Fruit fly (Drosophila melanogaster): Measurements from ENCODE around the gene CDK2AP1.

Gene CDK2AP1

DNA sequence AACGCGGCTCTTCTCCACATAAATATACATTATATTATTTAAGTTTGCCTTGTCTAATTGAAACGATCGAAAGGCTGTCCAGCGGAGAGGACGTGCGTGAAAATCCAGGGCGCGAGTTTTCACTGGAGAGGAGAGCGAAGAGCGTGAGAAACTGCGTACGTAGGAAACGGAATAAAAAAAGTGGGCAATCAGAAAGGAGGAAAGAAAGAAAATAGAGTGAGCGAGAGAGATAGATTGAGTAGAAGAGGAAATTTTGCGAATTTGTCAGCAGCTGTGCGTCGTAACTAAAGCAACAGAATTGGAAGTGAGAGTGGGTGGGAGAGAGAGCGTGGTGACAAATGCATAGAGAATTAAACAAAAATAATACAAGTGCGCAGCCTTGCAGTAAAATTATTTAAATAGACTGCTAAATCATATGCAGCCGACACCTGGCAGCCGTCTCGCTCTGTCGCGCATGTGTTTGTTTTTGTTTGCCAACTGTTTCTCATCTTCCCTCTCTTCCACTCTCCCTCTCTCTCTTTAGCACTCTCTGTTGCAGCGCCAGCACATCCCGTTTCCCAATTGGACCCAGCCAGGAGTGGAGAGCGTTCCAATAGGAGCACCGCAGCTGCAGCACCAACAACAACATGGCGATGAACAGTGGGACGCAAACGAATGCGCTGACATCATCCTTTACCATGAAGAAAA, 17.0 kb downstream of the CDK2AP1 start:
- TF ChIP-seq CG17801 (GFP tag; optimal IDR thresholded peaks at IDR 0.05; ENCODE audit: partially characterized antibody) = no peak

DNA sequence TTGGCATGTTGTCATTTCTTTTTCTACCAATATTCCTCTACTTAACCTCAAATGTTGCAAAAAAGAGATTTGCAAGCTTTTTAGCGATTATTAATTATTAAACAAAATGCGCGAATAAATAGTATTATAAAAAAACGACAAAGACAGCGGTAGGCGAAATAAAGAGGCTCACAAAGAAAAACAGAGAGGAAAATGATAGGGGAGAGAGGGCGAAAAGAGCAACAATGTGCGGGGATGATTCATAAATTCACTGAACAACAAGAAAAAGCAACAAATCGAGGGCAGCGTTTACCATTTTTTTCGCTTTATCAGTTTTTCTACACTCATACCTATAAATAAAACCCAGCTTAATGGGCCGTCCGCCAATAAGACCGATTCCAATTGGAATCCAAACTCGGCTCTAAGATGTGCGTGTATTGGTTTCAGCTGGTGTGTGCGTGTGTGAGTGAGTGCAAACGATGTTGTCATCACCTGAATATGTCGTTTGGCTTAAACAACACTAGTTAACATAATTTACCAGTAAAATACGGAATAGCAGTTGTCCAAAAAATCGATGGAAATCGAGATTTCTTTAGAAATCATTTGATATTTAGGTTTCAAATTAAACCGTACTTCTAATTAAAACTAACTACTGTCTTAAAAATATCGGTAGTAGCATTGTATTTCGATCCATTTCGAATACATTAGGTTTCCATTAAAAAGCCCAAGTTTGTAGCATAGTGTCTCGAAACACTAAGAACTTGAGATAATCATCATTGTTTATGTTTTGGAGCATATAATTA, 18.3 kb downstream of the CDK2AP1 start:
- peak; percentile 78 for TF ChIP-seq CG17801 (GFP tag; optimal IDR thresholded peaks at IDR 0.05; ENCODE audit: partially characterized antibody)

DNA sequence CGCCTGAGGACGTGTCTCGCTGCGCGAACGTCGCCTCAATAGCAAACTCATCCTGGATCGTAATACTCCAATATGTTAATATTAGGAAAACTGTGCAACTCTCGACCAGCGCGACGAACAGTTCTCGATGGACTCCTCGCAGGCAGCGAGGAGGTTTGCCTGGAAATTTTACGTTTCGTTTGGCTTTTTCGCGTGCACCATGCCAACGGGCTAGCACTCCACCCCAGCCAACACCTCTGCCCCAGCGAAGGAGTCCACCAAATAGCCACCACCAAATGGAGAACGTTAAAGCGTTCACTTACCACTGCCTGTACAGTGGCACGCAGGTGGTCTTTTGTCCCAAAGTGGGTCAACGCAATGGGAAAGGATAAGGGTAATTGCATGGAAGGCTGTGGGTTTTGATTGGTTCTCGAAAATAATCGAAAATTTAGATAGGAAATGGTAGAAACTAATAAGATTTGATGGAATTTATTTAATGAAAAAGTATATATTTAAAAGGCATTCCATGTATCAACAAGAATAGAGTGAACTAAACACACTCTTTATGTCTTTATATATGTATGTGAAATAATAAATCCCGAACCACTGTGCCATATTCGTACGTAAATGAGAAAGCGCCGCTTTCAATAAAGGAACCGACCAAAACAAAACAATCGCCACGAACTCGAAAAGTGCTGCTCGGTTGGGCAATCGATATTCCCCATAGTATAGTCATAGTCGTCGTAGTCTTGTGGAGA, 22.2 kb downstream of the CDK2AP1 start, which contains the start of gene CG32668:
Gene CG32668, minus strand, starts transcription at position 51 of the 737 bp plus-strand sequence.
- TF ChIP-seq CG17801 (GFP tag; optimal IDR thresholded peaks at IDR 0.05; ENCODE audit: partially characterized antibody) = no peak

DNA sequence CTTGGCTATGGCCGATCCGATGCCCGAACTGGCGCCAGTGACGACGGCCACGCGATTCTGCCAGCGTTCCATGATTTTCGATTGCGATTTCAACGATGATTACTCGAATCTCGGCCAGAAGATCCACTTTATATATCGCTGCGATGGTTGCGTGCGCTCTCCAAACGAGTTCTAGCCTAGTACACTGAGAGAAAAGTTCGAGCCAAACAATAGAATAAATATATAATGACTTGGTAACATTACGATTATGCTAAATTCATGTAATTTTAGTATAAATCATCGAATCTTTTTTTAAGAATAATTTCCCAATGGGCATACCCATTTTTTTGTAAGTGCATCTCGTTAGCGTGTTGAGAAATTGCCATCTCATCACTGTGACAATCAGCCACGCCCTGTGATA, 31.3 kb downstream of the CDK2AP1 start, which contains the start of gene Antdh:
Gene Antdh, minus strand, starts transcription at position 101 of the 400 bp plus-strand sequence.
- TF ChIP-seq CG17801 (GFP tag; optimal IDR thresholded peaks at IDR 0.05; ENCODE audit: partially characterized antibody) = no peak

DNA sequence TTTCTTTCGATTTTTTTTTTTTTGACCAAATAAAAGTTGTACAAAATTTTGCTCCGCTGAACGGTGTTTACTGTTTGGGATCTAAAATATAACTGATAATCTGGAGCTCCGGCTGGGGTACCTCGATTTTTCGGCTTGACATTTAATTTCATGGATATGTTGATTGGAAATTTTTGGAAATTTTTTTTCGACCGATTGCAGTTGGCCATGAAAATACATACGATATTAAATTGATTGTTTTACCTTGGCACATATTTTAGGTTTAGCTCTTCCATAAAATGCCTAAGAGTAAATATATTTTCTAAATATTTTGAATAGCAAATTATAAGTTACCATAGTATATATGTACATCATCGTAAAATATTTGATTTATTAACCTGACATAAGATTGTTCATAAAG, 32.9 kb downstream of the CDK2AP1 start, which contains the start of gene CG1394:
Gene CG1394, minus strand, starts transcription at position 101 of the 400 bp plus-strand sequence.
- TF ChIP-seq CG17801 (GFP tag; optimal IDR thresholded peaks at IDR 0.05; ENCODE audit: partially characterized antibody) = no peak

DNA sequence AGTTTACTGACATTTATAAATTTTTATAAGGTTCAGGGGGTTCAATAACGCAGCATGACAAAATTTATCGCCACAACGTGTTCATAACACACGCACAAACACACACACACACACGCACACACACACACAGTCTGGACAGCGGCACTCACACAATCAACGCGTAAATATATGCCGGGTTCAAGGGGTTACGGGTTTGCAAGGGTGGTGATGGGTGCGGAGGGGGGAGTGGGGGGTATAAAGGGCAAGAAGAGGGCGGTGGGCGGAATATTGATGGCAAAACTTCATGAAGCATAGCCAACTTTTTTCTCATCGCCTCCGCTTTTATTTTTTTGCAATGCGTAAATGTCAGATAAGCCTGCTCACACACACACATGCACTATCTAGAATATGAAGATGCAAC, 38.4 kb downstream of the CDK2AP1 start:
- no peak for TF ChIP-seq CG17801 (GFP tag; optimal IDR thresholded peaks at IDR 0.05; ENCODE audit: partially characterized antibody)

DNA sequence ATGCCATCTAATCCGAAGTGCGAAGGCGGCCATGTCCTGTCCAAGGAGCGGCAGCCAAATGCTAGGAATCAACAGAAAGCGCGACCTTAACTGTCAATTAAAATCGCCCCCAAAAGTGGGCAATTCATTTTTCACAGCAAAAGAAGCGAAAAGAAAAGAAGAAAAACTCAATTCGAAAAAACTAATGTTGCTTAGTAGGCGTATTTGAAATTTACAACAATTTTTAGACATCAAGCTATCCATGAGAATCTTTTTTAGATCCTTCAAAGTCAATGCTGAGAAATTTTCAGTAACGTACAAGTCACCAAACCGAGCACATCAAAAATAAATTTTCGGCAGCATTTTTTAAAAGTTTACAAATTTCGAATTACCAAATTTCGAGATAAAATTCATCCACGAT, 45.0 kb downstream of the CDK2AP1 start, which contains the start of gene CG15200:
Gene CG15200, plus strand, starts transcription at position 301 of the 400 bp plus-strand sequence.
- no peak for TF ChIP-seq CG17801 (GFP tag; optimal IDR thresholded peaks at IDR 0.05; ENCODE audit: partially characterized antibody)
